Worm (Caenorhabditis elegans) whole organism, L3 larva: ENCODE measurements around the gene clec-229.

ENCODE experiments used
- aly-2 ChIP-seq: fragments of 150-350 bp; optimal IDR thresholded peaks from 2 replicates; lab custom pipeline; 2014; ENCODE audit warnings: missing biosample characterization, missing genetic modification characterization
- elt-2 ChIP-seq: sonication (generic microtip); optimal IDR thresholded peaks from 2 replicates; lab custom pipeline; 2016; ENCODE audit warnings: missing genetic modification reagents, mild to moderate bottlenecking, missing genetic modification characterization, missing compliant biosample characterization
- fkh-2 ChIP-seq: fragments of 150-350 bp; optimal IDR thresholded peaks from 2 replicates; lab custom pipeline; 2014; ENCODE audit warnings: missing biosample characterization, missing genetic modification reagents, missing genetic modification characterization
- hmg-11 ChIP-seq: sonication (generic microtip); optimal IDR thresholded peaks from 2 replicates; lab custom pipeline; 2016; ENCODE audit warnings: missing genetic modification characterization, missing compliant biosample characterization
- mdl-1 ChIP-seq: fragments of 150-350 bp; optimal IDR thresholded peaks from 2 replicates; lab custom pipeline; 2014; ENCODE audit warnings: missing biosample characterization, missing genetic modification characterization
- nhr-23 ChIP-seq: fragments of 150-350 bp; optimal IDR thresholded peaks from 2 replicates; lab custom pipeline; 2014; ENCODE audit warnings: missing biosample characterization, missing genetic modification reagents, missing genetic modification characterization
- pqm-1 ChIP-seq: fragments of 150-350 bp; optimal IDR thresholded peaks from 2 replicates; lab custom pipeline; 2017; ENCODE audit warnings: missing biosample characterization, missing genetic modification characterization, inconsistent platforms
- skn-1 ChIP-seq: fragments of 150-350 bp; optimal IDR thresholded peaks from 2 replicates; lab custom pipeline; 2014; ENCODE audit warnings: missing biosample characterization, missing genetic modification characterization
- snpc-4 ChIP-seq: fragments of 150-350 bp; optimal IDR thresholded peaks from 2 replicates; lab custom pipeline; 2014; ENCODE audit warnings: missing biosample characterization, missing genetic modification characterization
- tbx-2 ChIP-seq: sonication (generic microtip); optimal IDR thresholded peaks from 2 replicates; lab custom pipeline; 2016; ENCODE audit warnings: mild to moderate bottlenecking, missing genetic modification characterization, missing compliant biosample characterization
- unc-62 ChIP-seq: fragments of 150-350 bp; sonication (generic microtip); optimal IDR thresholded peaks from 4 replicates; lab custom pipeline; 2014; ENCODE audit warnings: missing biosample characterization, missing genetic modification reagents, missing genetic modification characterization
- ztf-11 ChIP-seq: fragments of 150-350 bp; optimal IDR thresholded peaks from 2 replicates; lab custom pipeline; 2014; ENCODE audit warnings: missing biosample characterization, missing genetic modification characterization

DNA sequence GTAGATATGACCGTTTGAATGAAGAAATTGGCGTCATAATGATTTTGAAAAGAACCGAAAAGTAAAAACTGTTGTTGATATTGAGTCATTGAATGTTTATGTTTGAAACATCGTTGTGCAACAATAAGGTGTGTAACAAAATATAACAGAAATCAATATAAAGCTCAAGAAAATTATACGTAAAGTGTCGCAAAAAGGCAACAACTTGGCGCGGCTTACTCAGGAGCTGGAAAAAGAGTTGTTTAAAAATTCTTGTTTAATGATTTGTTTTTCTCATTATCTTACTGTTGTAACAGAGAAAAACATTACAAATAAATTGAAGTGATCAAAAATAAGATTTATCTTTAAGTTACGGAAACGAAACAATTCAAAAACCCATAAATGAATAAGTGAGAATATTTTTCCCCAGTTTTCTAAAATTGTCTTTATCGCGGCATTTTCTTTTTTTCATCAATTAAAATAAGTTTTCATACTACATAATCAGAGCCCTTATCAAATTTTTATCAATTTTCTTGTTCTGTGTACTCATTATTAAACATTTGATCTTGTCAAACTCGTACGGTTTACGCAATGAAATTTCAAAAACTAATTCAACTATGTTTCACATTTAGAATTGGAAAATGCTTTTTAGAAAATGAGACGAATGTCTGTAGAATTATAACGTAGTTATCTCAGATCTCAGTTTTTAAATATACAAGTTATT is 13.4 kb downstream of the clec-229 start, which contains the start of gene ZK1037.6:
- TF ChIP-seq unc-62 (GFP tag; lab: Kevin White, UChicago) (no peak), elt-2 (tag; lab: Kevin White, UChicago) (peak; percentile 75), snpc-4 (no peak), fkh-2 (tag; lab: Kevin White, UChicago) (no peak), mdl-1 (tag; lab: Kevin White, UChicago) (no peak), pqm-1 (tag; lab: Kevin White, UChicago) (no peak), ztf-11 (tag; lab: Kevin White, UChicago) (no peak), skn-1 (no peak), tbx-2 (no peak), aly-2 (tag; lab: Kevin White, UChicago) (no peak), hmg-11 (tag; lab: Kevin White, UChicago) (no peak), nhr-23 (no peak)
